Worm (Caenorhabditis elegans) whole organism, midembryonic: Measurements from ENCODE around the gene F31E9.6.

Experiments used
- T22C8.4 ChIP-seq: fragments of 200-800 bp; sonication (Bioruptor generic); IDR thresholded peaks from 2 replicates; pipeline ENCODE4 v1.3.6; 2022; ENCODE audit warnings: missing genetic modification characterization, missing compliant biosample characterization
- cog-1 ChIP-seq: sonication (generic microtip); optimal IDR thresholded peaks from 2 replicates; lab custom pipeline; 2016; ENCODE audit warnings: missing genetic modification characterization, missing compliant biosample characterization
- flt-1 ChIP-seq: fragments of 200-800 bp; sonication (Bioruptor generic); IDR thresholded peaks from 2 replicates; pipeline ENCODE4 v1.3.6; 2022; ENCODE audit warnings: missing genetic modification characterization, missing compliant biosample characterization
- klf-2 ChIP-seq: fragments of 200-800 bp; sonication (Bioruptor generic); conservative IDR thresholded peaks from 2 replicates; pipeline ENCODE4 v1.3.6; 2022; ENCODE audit warnings: missing genetic modification reagents, missing genetic modification characterization, missing compliant biosample characterization
- med-1 ChIP-seq: sonication (generic microtip); optimal IDR thresholded peaks from 2 replicates; lab custom pipeline; 2017; ENCODE audit warnings: missing genetic modification characterization, mild to moderate bottlenecking, missing compliant biosample characterization, antibody characterized with exemption, missing genetic modification reagents; ENCODE audit not compliant: insufficient read depth
- tab-1 ChIP-seq: fragments of 200-800 bp; sonication (Bioruptor generic); IDR thresholded peaks from 2 replicates; pipeline ENCODE4 v1.3.6; 2022; ENCODE audit warnings: missing genetic modification characterization, missing compliant biosample characterization
- ztf-23 ChIP-seq: fragments of 200-800 bp; sonication (Bioruptor generic); IDR thresholded peaks from 2 replicates; pipeline ENCODE4 v1.3.6; 2022; ENCODE audit warnings: missing genetic modification reagents, missing genetic modification characterization, missing compliant biosample characterization
- ztf-29 ChIP-seq: fragments of 200-800 bp; sonication (Bioruptor generic); IDR thresholded peaks from 2 replicates; pipeline ENCODE4 v1.3.6; 2022; ENCODE audit warnings: missing genetic modification reagents, missing genetic modification characterization, missing compliant biosample characterization

ce11 chrV:17352827-17353373 lies 37.9 kb upstream of the F31E9.6 start, which contains the start of the genes fbxa-134 and F47H4.2:
- no peak for TF ChIP-seq flt-1 (GFP tag; lab: Robert Waterston, UW)
- TF ChIP-seq med-1 (GFP tag; lab: Kevin White, UChicago): no peak
- no peak for TF ChIP-seq cog-1 (tag; lab: Kevin White, UChicago)
- TF ChIP-seq ztf-23 (GFP tag; lab: Robert Waterston, UW): no peak
- TF ChIP-seq tab-1 (GFP tag; lab: Robert Waterston, UW): no peak
- TF ChIP-seq T22C8.4: no peak
- TF ChIP-seq klf-2: no peak
- no peak for TF ChIP-seq ztf-29
